Worm (Caenorhabditis elegans): ENCODE results near the gene nprl-2.

DNA sequence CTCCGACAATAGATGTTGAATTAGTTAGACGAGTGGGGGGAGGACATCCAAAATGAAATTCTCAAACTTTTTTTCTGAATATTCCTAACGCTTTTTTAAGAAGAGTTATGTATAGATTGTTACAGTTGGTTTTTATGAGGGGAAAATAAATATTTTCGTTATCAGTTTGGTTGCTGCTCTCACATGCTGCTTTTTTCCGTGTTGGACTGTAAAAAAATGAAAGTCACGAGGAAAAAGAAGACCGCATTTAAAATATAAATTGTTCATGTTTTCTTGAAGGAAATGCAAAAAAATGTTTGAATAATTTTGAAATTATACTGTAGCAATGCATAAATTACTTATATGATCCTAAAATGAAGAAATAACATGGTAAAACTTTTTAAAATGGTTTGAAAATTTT lies 35.8 kb upstream of the nprl-2 start:
- TF ChIP-seq flt-1 (GFP tag; IDR thresholded peaks at IDR 0.05) (no peak), med-1 (GFP tag; optimal IDR thresholded peaks at IDR 0.05; ENCODE audit: insufficient read depth) (no peak), ztf-29 (GFP tag; IDR thresholded peaks at IDR 0.05) (no peak), klf-2 (GFP tag; conservative IDR thresholded peaks at IDR 0.05) (no peak), cog-1 (tag; optimal IDR thresholded peaks at IDR 0.05) (no peak), ref-1 (GFP tag; conservative IDR thresholded peaks at IDR 0.05) (no peak), tab-1 (GFP tag; IDR thresholded peaks at IDR 0.05) (no peak), ztf-23 (GFP tag; IDR thresholded peaks at IDR 0.05) (no peak)

Data from whole organism, midembryonic.